Worm (Caenorhabditis elegans): ENCODE results near the gene mab-23.

DNA sequence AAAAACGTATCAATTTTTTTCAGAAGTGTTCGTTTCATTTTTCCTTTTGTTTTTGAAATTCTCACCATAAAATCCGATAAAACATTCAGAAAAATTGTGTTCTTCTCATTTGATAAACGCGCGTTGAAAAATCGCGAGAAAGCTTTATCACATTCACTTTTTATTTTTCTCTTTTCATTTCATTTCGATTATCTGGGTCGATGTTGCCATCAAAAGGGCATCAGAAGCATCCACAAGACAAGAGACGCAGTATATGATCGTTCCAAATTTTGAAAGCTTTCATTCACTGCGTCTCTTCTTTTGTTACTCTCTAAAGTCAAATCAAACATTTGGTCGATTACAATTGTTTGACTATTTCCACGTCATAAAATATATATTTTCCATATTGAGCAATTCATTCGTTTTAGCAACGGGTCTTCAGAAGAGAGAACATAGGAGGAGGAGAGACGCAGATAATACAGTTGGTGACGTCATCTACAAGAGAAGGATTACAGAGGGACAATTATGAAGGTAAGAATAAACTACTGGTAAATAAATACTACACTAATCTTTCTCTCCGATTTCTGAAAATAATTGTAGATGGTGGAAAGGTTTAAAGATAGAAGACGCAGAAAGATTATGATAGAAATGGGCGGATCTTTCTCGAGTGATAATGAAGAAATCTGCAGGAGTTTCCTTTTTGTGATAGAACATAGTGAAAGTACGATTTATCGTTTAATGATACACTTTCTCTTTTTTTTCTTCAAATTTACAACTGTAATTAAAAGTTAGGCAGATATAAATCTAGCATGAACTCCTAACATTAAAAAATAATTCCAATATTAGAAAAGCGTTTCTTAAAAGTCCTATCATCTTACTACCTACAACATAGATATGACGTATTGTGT lies 30.6 kb upstream of the mab-23 start, which contains the start of gene H27A22.1:
- no peak for TF ChIP-seq ama-1 (optimal IDR thresholded peaks at IDR 0.05)
- TF ChIP-seq pes-1 (GFP tag; IDR thresholded peaks at IDR 0.05), result no peak
- no peak for TF ChIP-seq aly-1 (tag; optimal IDR thresholded peaks at IDR 0.05)
- TF ChIP-seq tra-4 (tag; optimal IDR thresholded peaks at IDR 0.05), result no peak
- no peak for TF ChIP-seq scrt-1 (GFP tag; IDR thresholded peaks at IDR 0.05)
- no peak for TF ChIP-seq tbx-11 (GFP tag; IDR thresholded peaks at IDR 0.05)
- no peak for TF ChIP-seq sea-1 (GFP tag; conservative IDR thresholded peaks at IDR 0.05)
